Fruit fly (Drosophila melanogaster): ENCODE measurements around the gene usp.

usp gene

DNA sequence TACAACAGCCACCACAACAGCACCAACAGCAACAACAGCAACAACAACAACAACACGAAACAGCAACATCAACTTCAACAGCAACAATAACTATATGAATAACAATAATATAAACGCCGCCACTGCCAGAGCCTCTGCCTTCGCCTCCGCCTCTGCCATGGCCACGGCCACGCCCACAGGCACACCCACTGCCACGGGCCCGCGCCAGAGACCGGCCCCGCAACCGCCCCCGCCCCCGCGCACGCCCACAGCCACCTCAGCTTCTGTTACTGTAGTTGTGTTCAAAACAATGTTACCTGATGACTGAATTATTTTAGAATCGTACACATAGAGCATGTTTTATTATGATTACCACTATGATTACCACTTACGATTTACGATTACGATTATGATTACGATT lies 38.0 kb downstream of the usp start:
- TF ChIP-seq Dfd (GFP tag; optimal IDR thresholded peaks at IDR 0.05), result peak; percentile 97
- TF ChIP-seq ey (GFP tag; optimal IDR thresholded peaks at IDR 0.05), result no peak

DNA sequence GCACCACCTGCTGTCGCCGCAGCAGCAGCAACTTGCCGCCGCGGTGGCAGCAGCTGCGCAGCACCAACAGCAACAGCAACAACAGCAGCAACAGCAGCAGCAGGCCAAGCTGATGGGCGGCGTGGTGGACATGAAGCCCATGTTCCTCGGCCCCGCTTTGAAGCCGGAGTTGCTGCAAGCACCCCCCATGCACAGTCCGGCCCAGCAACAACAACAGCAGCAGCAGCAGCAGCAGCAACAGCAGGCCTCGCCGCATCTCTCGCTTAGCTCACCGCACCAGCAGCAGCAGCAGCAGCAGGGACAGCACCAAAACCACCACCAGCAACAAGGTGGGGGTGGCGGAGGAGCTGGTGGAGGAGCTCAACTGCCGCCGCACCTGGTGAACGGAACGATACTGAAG lies 41.1 kb downstream of the usp start:
- TF ChIP-seq Dfd (GFP tag; optimal IDR thresholded peaks at IDR 0.05) (peak; percentile 78), ey (GFP tag; optimal IDR thresholded peaks at IDR 0.05) (no peak), CG32264 (GFP tag; optimal IDR thresholded peaks at IDR 0.05) (no peak), psq (GFP tag; optimal IDR thresholded peaks at IDR 0.05) (no peak), sage (GFP tag; optimal IDR thresholded peaks at IDR 0.05) (no peak), fru (GFP tag; optimal IDR thresholded peaks at IDR 0.05) (no peak)

DNA sequence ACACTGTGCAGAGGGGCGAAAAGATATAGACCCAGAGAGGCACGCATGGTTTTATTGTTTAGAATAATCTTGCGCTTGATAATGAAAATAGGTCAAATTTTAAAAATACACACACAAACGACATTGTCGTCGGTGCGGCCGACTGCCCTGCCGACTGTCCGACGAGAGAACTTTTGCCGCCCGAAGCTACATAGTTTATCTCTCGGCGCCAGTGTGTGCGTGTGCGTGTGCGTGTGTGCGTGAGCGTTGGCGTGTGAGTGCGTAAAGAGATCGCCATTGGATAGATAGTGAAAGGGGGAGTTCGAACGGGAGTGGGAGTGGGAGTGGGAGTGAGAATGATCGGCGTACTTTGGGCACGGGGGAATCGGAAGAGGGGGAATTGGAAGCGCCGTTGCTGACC lies 46.5 kb downstream of the usp start:
- TF ChIP-seq tai (GFP tag; optimal IDR thresholded peaks at IDR 0.05) (no peak), N (GFP tag; optimal IDR thresholded peaks at IDR 0.05) (no peak), dmrt93B (GFP tag; optimal IDR thresholded peaks at IDR 0.05) (no peak), HLH106 (tag; optimal IDR thresholded peaks at IDR 0.05) (no peak), CG32264 (GFP tag; optimal IDR thresholded peaks at IDR 0.05) (no peak), Mio (GFP tag; optimal IDR thresholded peaks at IDR 0.05) (no peak), pan (optimal IDR thresholded peaks at IDR 0.05) (no peak), rgr (GFP tag; optimal IDR thresholded peaks at IDR 0.05) (no peak), Hnf4 (GFP tag; optimal IDR thresholded peaks at IDR 0.05) (no peak), Myc (optimal IDR thresholded peaks at IDR 0.05) (no peak), woc (GFP tag; optimal IDR thresholded peaks at IDR 0.05) (no peak), sv (GFP tag; optimal IDR thresholded peaks at IDR 0.05) (no peak), Dif (GFP tag; optimal IDR thresholded peaks at IDR 0.05; ENCODE audit: partially characterized antibody) (no peak), OdsH (GFP tag; optimal IDR thresholded peaks at IDR 0.05) (no peak), lola (GFP tag; optimal IDR thresholded peaks at IDR 0.05) (no peak), Abd-B (GFP tag; optimal IDR thresholded peaks at IDR 0.05) (no peak), Jra (GFP tag; optimal IDR thresholded peaks at IDR 0.05) (no peak)

DNA sequence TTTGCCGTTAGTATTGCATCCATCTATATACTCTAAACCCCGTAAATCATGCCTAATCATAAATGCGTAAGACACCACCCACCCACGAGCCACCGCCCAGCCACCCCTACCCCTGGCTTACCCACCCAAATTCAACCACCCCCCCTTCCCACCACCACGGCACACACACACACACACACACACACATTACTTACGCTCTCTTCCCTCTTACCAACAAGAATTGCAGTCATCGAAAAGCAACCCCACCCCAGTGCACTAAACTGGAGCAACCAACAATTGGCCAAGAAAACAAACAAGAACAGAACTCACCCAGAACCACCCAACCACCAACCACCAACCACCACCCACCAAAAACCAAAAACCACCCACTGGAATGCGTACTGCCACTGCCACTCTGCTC lies 47.9 kb downstream of the usp start:
- no peak for TF ChIP-seq HLH106 (tag; optimal IDR thresholded peaks at IDR 0.05)
- no peak for TF ChIP-seq fru (GFP tag; optimal IDR thresholded peaks at IDR 0.05)
- no peak for TF ChIP-seq Abd-B (GFP tag; optimal IDR thresholded peaks at IDR 0.05)
- peak; percentile 87 for TF ChIP-seq Dfd (GFP tag; optimal IDR thresholded peaks at IDR 0.05)
- TF ChIP-seq dmrt93B (GFP tag; optimal IDR thresholded peaks at IDR 0.05), result no peak
- TF ChIP-seq dl (GFP tag; optimal IDR thresholded peaks at IDR 0.05; ENCODE audit: insufficient read depth in 1 of 2, partially characterized antibody in 2 of 2), result no peak
- no peak for TF ChIP-seq h (GFP tag; optimal IDR thresholded peaks at IDR 0.05)

DNA sequence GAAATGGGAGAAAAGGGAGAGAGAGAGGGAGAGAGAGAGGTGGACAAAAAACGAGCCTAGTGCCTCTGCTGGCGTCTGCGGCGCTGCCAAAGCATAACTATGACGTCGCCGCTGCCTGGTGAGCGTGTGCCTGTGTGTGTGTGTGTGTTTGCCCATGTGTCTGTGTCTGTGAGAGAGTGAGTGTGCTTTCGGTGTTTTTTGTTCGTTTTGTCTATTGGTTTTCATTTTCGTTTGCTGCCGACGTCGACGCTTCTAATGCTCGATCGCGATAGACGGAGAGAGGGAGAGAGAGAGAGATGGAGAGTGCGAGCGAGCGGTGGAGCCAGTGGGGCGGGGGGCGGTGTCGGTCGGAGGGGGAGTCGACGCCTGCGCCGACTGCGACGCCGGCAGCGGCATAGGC lies 50.3 kb downstream of the usp start:
- TF ChIP-seq GATAd (GFP tag; optimal IDR thresholded peaks at IDR 0.05) (no peak), usp (GFP tag; optimal IDR thresholded peaks at IDR 0.05) (no peak), h (GFP tag; optimal IDR thresholded peaks at IDR 0.05) (no peak), Dfd (GFP tag; optimal IDR thresholded peaks at IDR 0.05) (no peak), Myc (optimal IDR thresholded peaks at IDR 0.05) (no peak), CG9705 (GFP tag; optimal IDR thresholded peaks at IDR 0.05) (no peak), CrebA (GFP tag; optimal IDR thresholded peaks at IDR 0.05; ENCODE audit: borderline replicate concordance) (no peak), foxo (GFP tag; optimal IDR thresholded peaks at IDR 0.05) (no peak), Hnf4 (GFP tag; optimal IDR thresholded peaks at IDR 0.05) (no peak), br (GFP tag; optimal IDR thresholded peaks at IDR 0.05) (no peak), fru (GFP tag; optimal IDR thresholded peaks at IDR 0.05) (no peak), dmrt93B (GFP tag; optimal IDR thresholded peaks at IDR 0.05) (no peak), rgr (GFP tag; optimal IDR thresholded peaks at IDR 0.05) (no peak)

- no peak for TF ChIP-seq foxo (GFP tag; optimal IDR thresholded peaks at IDR 0.05)
- no peak for TF ChIP-seq N (GFP tag; optimal IDR thresholded peaks at IDR 0.05)
- no peak for TF ChIP-seq jim (GFP tag; optimal IDR thresholded peaks at IDR 0.05)
- TF ChIP-seq CrebA (GFP tag; optimal IDR thresholded peaks at IDR 0.05; ENCODE audit: borderline replicate concordance), result no peak
- no peak for TF ChIP-seq CG9705 (GFP tag; optimal IDR thresholded peaks at IDR 0.05)
- TF ChIP-seq Mio (GFP tag; optimal IDR thresholded peaks at IDR 0.05), result no peak
- no peak for TF ChIP-seq Abd-B (GFP tag; optimal IDR thresholded peaks at IDR 0.05)
- no peak for TF ChIP-seq pan (optimal IDR thresholded peaks at IDR 0.05)
- no peak for TF ChIP-seq br (GFP tag; optimal IDR thresholded peaks at IDR 0.05)
These were observed 52.1 kb downstream of the usp start for dm6 chrX:1989981-1990380.
